Fruit fly (Drosophila melanogaster) whole organism, adult: Measurements from ENCODE around the gene CG31050.

Source experiments
- CG11617 ChIP-seq: fragments of 200-800 bp; sonication (Bioruptor generic); optimal IDR thresholded peaks from 2 replicates; lab custom pipeline; 2017; ENCODE audit warnings: mild to moderate bottlenecking, missing biosample characterization, missing genetic modification reagents, missing genetic modification characterization
- CG12768 ChIP-seq: fragments of 200-800 bp; sonication (Bioruptor generic); optimal IDR thresholded peaks from 2 replicates; lab custom pipeline; 2017; ENCODE audit warnings: missing biosample characterization, missing genetic modification characterization, mild to moderate bottlenecking, moderate library complexity, missing genetic modification reagents
- CG14711 ChIP-seq: fragments of 200-800 bp; sonication (Bioruptor generic); optimal IDR thresholded peaks from 2 replicates; lab custom pipeline; 2018; ENCODE audit warnings: missing biosample characterization, mild to moderate bottlenecking, missing genetic modification characterization, moderate library complexity
- CG1620 ChIP-seq: fragments of 200-800 bp; sonication (Bioruptor generic); optimal IDR thresholded peaks from 2 replicates; lab custom pipeline; 2016; ENCODE audit warnings: missing biosample characterization, missing genetic modification characterization
- CG33017 ChIP-seq: fragments of 200-800 bp; sonication (Bioruptor generic); optimal IDR thresholded peaks from 2 replicates; lab custom pipeline; 2018; ENCODE audit warnings: missing biosample characterization, mild to moderate bottlenecking, missing genetic modification characterization, moderate library complexity
- CG5204 ChIP-seq: fragments of 200-800 bp; sonication (Bioruptor generic); optimal IDR thresholded peaks from 2 replicates; lab custom pipeline; 2016; ENCODE audit warnings: missing biosample characterization, missing genetic modification characterization
- CG7045 ChIP-seq: fragments of 200-800 bp; sonication (Bioruptor generic); optimal IDR thresholded peaks from 2 replicates; lab custom pipeline; 2017; ENCODE audit warnings: missing biosample characterization, mild to moderate bottlenecking, missing genetic modification characterization
- CG7101 ChIP-seq: fragments of 200-800 bp; sonication (Bioruptor generic); optimal IDR thresholded peaks from 2 replicates; lab custom pipeline; 2018; ENCODE audit warnings: missing biosample characterization, mild to moderate bottlenecking, missing genetic modification characterization, moderate library complexity
- Clk ChIP-seq: fragments of 200-800 bp; sonication (Bioruptor generic); optimal IDR thresholded peaks from 2 replicates; lab custom pipeline; 2017; ENCODE audit warnings: missing biosample characterization, missing genetic modification characterization
- Crg-1 ChIP-seq: fragments of 200-800 bp; sonication (Bioruptor generic); optimal IDR thresholded peaks from 2 replicates; lab custom pipeline; 2016; ENCODE audit warnings: missing biosample characterization, missing genetic modification characterization
- Hr96 ChIP-seq: fragments of 200-800 bp; sonication (Bioruptor generic); optimal IDR thresholded peaks from 2 replicates; lab custom pipeline; 2016; ENCODE audit warnings: missing biosample characterization, missing genetic modification characterization
- Mnt ChIP-seq: fragments of 200-800 bp; sonication (Bioruptor generic); optimal IDR thresholded peaks from 2 replicates; lab custom pipeline; 2016; ENCODE audit warnings: missing biosample characterization, mild to moderate bottlenecking, missing genetic modification characterization
- bab1 ChIP-seq: fragments of 200-800 bp; sonication (Bioruptor generic); optimal IDR thresholded peaks from 3 replicates; lab custom pipeline; 2019; ENCODE audit warnings: missing biosample characterization, mild to moderate bottlenecking, missing genetic modification characterization, moderate library complexity
- cic ChIP-seq: fragments of 200-800 bp; sonication (Bioruptor generic); optimal IDR thresholded peaks from 2 replicates; lab custom pipeline; 2017; ENCODE audit warnings: missing biosample characterization, mild to moderate bottlenecking, missing genetic modification characterization, moderate library complexity
- cnc ChIP-seq, 2 experiments: fragments of >200 bp; optimal IDR thresholded peaks; 2 replicates each; lab custom pipeline; 2017
- kay ChIP-seq: fragments of 200-800 bp; sonication (Bioruptor generic); peaks from one replicate; lab custom pipeline; 2016; ENCODE audit warnings: missing biosample characterization, missing genetic modification characterization, borderline replicate concordance
- ovo ChIP-seq: fragments of 200-800 bp; sonication (Bioruptor generic); optimal IDR thresholded peaks from 2 replicates; lab custom pipeline; 2016; ENCODE audit warnings: missing biosample characterization, missing genetic modification characterization
- pad ChIP-seq: fragments of 200-800 bp; sonication (Bioruptor generic); optimal IDR thresholded peaks from 3 replicates; lab custom pipeline; 2017; ENCODE audit warnings: missing biosample characterization, missing genetic modification characterization, mild to moderate bottlenecking, moderate library complexity, missing genetic modification reagents
- tj ChIP-seq: fragments of 200-800 bp; sonication (Bioruptor generic); optimal IDR thresholded peaks from 3 replicates; lab custom pipeline; 2017; ENCODE audit warnings: missing biosample characterization, mild to moderate bottlenecking, missing genetic modification characterization, moderate library complexity
- toe ChIP-seq: fragments of 200-800 bp; sonication (Bioruptor generic); optimal IDR thresholded peaks from 2 replicates; lab custom pipeline; 2016; ENCODE audit warnings: missing biosample characterization, missing genetic modification characterization

The CG31050 gene

DNA sequence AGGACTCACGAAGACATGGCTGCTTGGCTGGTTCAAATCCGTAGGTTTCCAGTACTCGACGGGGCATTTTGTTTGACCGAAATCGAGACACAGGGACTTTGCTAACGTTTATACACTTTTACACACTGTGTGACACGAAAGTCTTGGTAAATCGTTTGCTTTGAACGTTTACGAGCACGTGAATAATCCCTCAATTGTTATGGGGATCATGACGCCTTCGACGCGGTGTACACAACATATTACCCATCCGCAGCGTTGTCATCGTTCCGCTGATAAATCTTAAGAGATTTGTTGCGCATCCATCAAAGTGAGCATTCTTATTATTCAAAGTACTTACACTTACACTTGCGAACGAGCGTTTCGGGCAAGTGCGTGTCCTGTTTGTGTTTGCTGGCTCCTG, at the start of gene CG31050:
CG31050 (minus strand) TSS at position 101 of the 400 bp plus-strand sequence.
- TF ChIP-seq CG12768, result no peak
- no peak for TF ChIP-seq ovo (GFP tag; lab: Kevin White, UChicago)
- no peak for TF ChIP-seq CG7045 (GFP tag; lab: Kevin White, UChicago)
- no peak for TF ChIP-seq Clk (GFP tag; lab: Kevin White, UChicago)
- no peak for TF ChIP-seq cnc (optimal IDR thresholded peaks at IDR 0.05; lab: Kevin White, UChicago)
- no peak for TF ChIP-seq CG7101 (tag; lab: Kevin White, UChicago)
- no peak for TF ChIP-seq CG33017 (tag; lab: Kevin White, UChicago)
- TF ChIP-seq pad (GFP tag; lab: Kevin White, UChicago), result no peak
- no peak for TF ChIP-seq cic (GFP tag; lab: Kevin White, UChicago)
- no peak for TF ChIP-seq CG11617
- no peak for TF ChIP-seq CG5204 (GFP tag; lab: Kevin White, UChicago)

DNA sequence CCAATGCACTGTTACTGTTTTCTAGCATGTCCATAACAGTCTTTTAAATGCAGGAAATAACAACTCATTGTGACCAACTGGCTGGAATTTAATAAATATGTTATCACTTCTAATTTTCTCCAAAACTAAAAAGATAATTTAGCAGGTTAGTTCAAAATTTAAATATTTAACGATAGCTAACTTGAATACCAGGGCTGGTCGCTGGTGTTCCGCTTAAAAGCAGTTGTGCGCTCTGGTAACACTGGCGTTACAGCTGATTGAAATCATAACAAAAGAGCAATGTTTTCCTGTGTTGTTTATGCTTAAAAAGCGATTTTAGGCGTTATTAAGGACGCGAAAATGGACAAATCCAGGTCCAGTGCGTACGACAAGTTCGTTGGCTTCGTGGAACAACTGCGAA, 45.7 kb upstream of the CG31050 start, which contains the start of gene htt:
htt (plus strand) TSS at position 250 of the 400 bp plus-strand sequence.
- TF ChIP-seq kay, result peak; percentile 47
- TF ChIP-seq pad (GFP tag; lab: Kevin White, UChicago), result no peak

DNA sequence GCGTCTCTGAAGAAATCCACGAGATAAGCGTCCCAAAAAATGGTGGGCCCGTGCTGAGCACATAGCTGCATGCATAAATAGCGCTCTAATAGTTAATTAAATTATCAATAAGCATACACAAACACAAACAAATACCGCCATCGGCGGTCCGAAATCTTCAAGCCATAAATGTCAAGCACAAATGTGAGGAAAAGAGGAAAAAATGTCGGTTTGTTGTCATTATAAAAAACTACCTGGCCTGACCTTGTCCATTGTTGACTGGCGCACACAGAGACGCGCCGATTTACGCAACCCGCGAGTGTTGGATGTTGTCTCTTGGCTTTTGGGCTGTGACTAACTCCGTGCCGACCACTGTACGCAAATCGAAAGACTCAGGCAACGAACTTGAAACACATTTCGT, 37.7 kb upstream of the CG31050 start:
- TF ChIP-seq ovo (GFP tag; lab: Kevin White, UChicago) (no peak), CG1620 (GFP tag; lab: Kevin White, UChicago) (no peak), CG5204 (GFP tag; lab: Kevin White, UChicago) (no peak), bab1 (GFP tag; lab: Kevin White, UChicago) (no peak), pad (GFP tag; lab: Kevin White, UChicago) (no peak), CG7101 (tag; lab: Kevin White, UChicago) (no peak), Hr96 (GFP tag; lab: Kevin White, UChicago) (no peak), CG12768 (no peak), CG33017 (tag; lab: Kevin White, UChicago) (no peak), CG7045 (GFP tag; lab: Kevin White, UChicago) (no peak), cnc (optimal IDR thresholded peaks at IDR 0.05; lab: Kevin White, UChicago) (no peak), Clk (GFP tag; lab: Kevin White, UChicago) (no peak), CG11617 (no peak), Mnt (GFP tag; lab: Kevin White, UChicago) (no peak), Crg-1 (no peak), cic (GFP tag; lab: Kevin White, UChicago) (no peak)

DNA sequence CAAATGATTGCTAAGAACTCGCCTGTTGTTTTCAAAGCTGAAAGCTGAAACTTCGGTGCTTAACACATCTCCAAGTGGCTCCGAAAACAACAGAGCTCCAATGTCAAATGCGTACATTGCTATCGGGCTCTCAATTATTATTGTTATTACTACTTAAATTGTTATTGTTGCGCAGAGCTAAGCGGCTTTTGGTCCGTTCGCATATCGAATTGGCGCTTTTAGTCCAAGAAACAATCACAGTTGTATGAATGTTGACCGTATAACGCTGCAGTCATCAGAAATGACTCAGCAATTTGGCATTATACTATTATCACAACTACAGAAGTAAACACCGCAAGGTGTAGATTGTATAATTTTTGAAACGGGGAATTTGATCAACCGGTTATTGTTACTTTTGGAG, 35.3 kb upstream of the CG31050 start:
- TF ChIP-seq ovo (GFP tag; lab: Kevin White, UChicago), result no peak
- TF ChIP-seq CG7101 (tag; lab: Kevin White, UChicago), result no peak
- TF ChIP-seq toe (GFP tag; lab: Kevin White, UChicago), result no peak
- no peak for TF ChIP-seq CG5204 (GFP tag; lab: Kevin White, UChicago)
- no peak for TF ChIP-seq CG14711 (tag; lab: Kevin White, UChicago)
- TF ChIP-seq Mnt (GFP tag; lab: Kevin White, UChicago), result no peak
- no peak for TF ChIP-seq pad (GFP tag; lab: Kevin White, UChicago)
- no peak for TF ChIP-seq Hr96 (GFP tag; lab: Kevin White, UChicago)
- TF ChIP-seq kay, result no peak
- no peak for TF ChIP-seq bab1 (GFP tag; lab: Kevin White, UChicago)
- TF ChIP-seq CG33017 (tag; lab: Kevin White, UChicago), result no peak
- TF ChIP-seq tj, result no peak
- no peak for TF ChIP-seq CG7045 (GFP tag; lab: Kevin White, UChicago)
- TF ChIP-seq cic (GFP tag; lab: Kevin White, UChicago), result no peak
- TF ChIP-seq Clk (GFP tag; lab: Kevin White, UChicago), result no peak

DNA sequence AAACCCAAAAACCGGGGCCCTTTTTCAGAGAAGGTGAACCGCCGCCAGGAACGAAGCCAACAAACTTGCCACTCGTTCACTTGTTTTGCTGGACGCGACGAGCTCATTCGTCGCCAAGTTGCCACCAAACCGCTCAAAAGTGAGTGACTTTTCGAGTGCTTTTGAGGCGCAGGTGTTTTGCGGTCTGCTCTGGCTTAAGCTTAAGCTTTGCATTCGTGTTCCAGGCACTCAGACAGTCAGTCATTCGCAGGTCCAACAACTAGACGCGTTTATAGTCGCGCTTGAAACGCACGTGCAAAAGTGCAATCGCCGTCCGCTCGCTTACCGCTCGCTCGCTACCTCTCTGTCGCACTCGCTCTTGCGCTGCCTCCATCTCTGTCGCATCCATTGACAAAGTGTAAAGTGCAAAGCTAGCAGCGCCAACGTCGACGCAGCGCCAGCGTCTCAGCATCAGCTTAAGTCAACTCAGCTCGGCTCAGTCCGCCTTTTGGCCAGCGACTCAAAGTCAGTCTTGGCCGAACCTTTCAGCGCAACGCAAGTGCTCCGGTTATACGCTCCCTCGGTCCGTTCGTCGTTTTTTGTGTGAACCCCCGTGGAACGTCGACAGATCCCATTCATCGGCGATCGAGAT, 31.7 kb upstream of the CG31050 start:
- TF ChIP-seq Mnt (GFP tag; lab: Kevin White, UChicago) (peak; percentile 56), bab1 (GFP tag; lab: Kevin White, UChicago) (no peak), CG1620 (GFP tag; lab: Kevin White, UChicago) (no peak), CG12768 (peak; percentile 72), Crg-1 (no peak), Hr96 (GFP tag; lab: Kevin White, UChicago) (no peak), CG7045 (GFP tag; lab: Kevin White, UChicago) (no peak), cic (GFP tag; lab: Kevin White, UChicago) (peak; percentile 46), CG33017 (tag; lab: Kevin White, UChicago) (no peak), CG7101 (tag; lab: Kevin White, UChicago) (no peak), kay (peak; percentile 4), tj (peak; percentile 38)

DNA sequence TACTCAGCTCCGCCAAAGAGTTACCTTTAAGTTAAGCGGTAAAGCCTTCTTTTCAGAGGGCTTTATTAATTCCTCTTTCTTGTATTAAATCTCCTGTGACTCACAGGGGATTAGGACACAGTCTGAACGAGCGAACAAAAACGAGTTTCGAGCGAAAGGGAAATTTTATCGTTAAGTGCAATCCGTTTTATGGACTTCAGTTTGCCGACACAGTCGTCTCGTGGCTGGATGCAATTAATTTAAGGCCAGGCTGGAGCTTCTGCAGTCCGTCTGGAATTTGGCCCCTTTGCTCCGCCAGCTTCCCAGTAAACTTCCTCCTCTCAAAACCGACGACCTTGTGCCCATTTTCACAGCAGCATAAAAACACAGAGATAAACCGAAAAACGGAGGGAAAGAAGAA, 29.3 kb upstream of the CG31050 start:
- no peak for TF ChIP-seq Hr96 (GFP tag; lab: Kevin White, UChicago)
